Fruit fly (Drosophila melanogaster) Kc167 (cell line): ENCODE data around the gene Shc.

Source experiments
- Myc ChIP-seq: fragments of >200 bp; optimal IDR thresholded peaks from 2 replicates; lab custom pipeline; 2017; ENCODE audit warnings: missing external identifiers
- h ChIP-seq: fragments of >200 bp; optimal IDR thresholded peaks from 3 replicates; lab custom pipeline; 2018; ENCODE audit warnings: missing external identifiers
- psq ChIP-seq: fragments of >200 bp; optimal IDR thresholded peaks from 2 replicates; lab custom pipeline; 2017; ENCODE audit warnings: missing external identifiers
- ttk ChIP-seq: sonication (Bioruptor generic); optimal IDR thresholded peaks from 2 replicates; lab custom pipeline; 2017; ENCODE audit warnings: missing external identifiers

dm6 chr3L:9399855-9400254 is 27.0 kb upstream of the Shc start:
- TF ChIP-seq ttk (no peak), Myc (lab: Kevin White, UChicago) (no peak), psq (no peak), h (lab: Kevin White, UChicago) (no peak)
